Worm (Caenorhabditis elegans) whole organism, late embryonic: ENCODE data around the gene C45B2.2.

Experiments used
- C08G9.2 ChIP-seq: sonication (generic microtip); optimal IDR thresholded peaks from 2 replicates; lab custom pipeline; 2016; ENCODE audit warnings: mild to moderate bottlenecking, missing genetic modification characterization, moderate library complexity, missing compliant biosample characterization
- C38D4.7 ChIP-seq: fragments of 200-800 bp; sonication (Bioruptor generic); optimal IDR thresholded peaks from 2 replicates; lab custom pipeline; 2018; ENCODE audit warnings: mild to moderate bottlenecking, missing genetic modification characterization, moderate library complexity, missing compliant biosample characterization
- F13H6.1 ChIP-seq: sonication (generic microtip); optimal IDR thresholded peaks from 2 replicates; lab custom pipeline; 2016; ENCODE audit warnings: missing genetic modification characterization, missing compliant biosample characterization
- K02D7.2 ChIP-seq: sonication (generic microtip); optimal IDR thresholded peaks from 2 replicates; lab custom pipeline; 2017; ENCODE audit warnings: mild to moderate bottlenecking, missing genetic modification characterization, missing compliant biosample characterization
- K09A11.1 ChIP-seq: sonication (generic microtip); optimal IDR thresholded peaks from 2 replicates; lab custom pipeline; 2017; ENCODE audit warnings: antibody characterized with exemption, mild to moderate bottlenecking, missing genetic modification characterization, missing compliant biosample characterization; ENCODE audit not compliant: insufficient read depth
- ahr-1 ChIP-seq: sonication (generic microtip); optimal IDR thresholded peaks from 2 replicates; lab custom pipeline; 2016; ENCODE audit warnings: missing genetic modification characterization, missing compliant biosample characterization
- ceh-14 ChIP-seq: sonication (generic microtip); optimal IDR thresholded peaks from 2 replicates; lab custom pipeline; 2016; ENCODE audit warnings: missing genotype, missing genetic modification characterization, missing compliant biosample characterization
- ceh-2 ChIP-seq: sonication (generic microtip); optimal IDR thresholded peaks from 2 replicates; lab custom pipeline; 2016; ENCODE audit warnings: missing genotype, missing genetic modification characterization, missing compliant biosample characterization
- ceh-30 ChIP-seq: fragments of 150-350 bp; optimal IDR thresholded peaks from 2 replicates; lab custom pipeline; 2014; ENCODE audit warnings: missing biosample characterization, missing genetic modification characterization
- ceh-31 ChIP-seq: sonication (generic microtip); optimal IDR thresholded peaks from 2 replicates; lab custom pipeline; 2016; ENCODE audit warnings: missing genetic modification characterization, missing compliant biosample characterization
- ceh-34 ChIP-seq: sonication (generic microtip); optimal IDR thresholded peaks from 2 replicates; lab custom pipeline; 2016; ENCODE audit warnings: mild to moderate bottlenecking, missing genetic modification characterization, missing compliant biosample characterization
- ceh-45 ChIP-seq: fragments of 200-800 bp; sonication (Bioruptor generic); IDR thresholded peaks from 2 replicates; pipeline ENCODE4 v1.3.6; 2022; ENCODE audit warnings: missing genetic modification reagents, missing genetic modification characterization, missing compliant biosample characterization
- ceh-48 ChIP-seq: sonication (generic microtip); optimal IDR thresholded peaks from 2 replicates; lab custom pipeline; 2016; ENCODE audit warnings: missing genetic modification characterization, inconsistent platforms, missing compliant biosample characterization
- ceh-6 ChIP-seq: fragments of 200-800 bp; sonication (Bioruptor generic); optimal IDR thresholded peaks from 2 replicates; lab custom pipeline; 2018; ENCODE audit warnings: mild to moderate bottlenecking, missing genetic modification characterization, missing compliant biosample characterization
- ceh-9 ChIP-seq: sonication (generic microtip); optimal IDR thresholded peaks from 2 replicates; lab custom pipeline; 2016; ENCODE audit warnings: mild to moderate bottlenecking, missing genetic modification characterization, inconsistent platforms, missing compliant biosample characterization
- che-1 ChIP-seq: sonication (generic microtip); optimal IDR thresholded peaks from 2 replicates; lab custom pipeline; 2016; ENCODE audit warnings: mild to moderate bottlenecking, missing genetic modification characterization, missing compliant biosample characterization
- dmd-4 ChIP-seq: sonication (generic microtip); optimal IDR thresholded peaks from 2 replicates; lab custom pipeline; 2016; ENCODE audit warnings: borderline replicate concordance, missing genetic modification characterization, missing compliant biosample characterization
- dve-1 ChIP-seq: sonication (generic microtip); optimal IDR thresholded peaks from 2 replicates; lab custom pipeline; 2017; ENCODE audit warnings: antibody characterized with exemption, mild to moderate bottlenecking, missing genetic modification characterization, missing compliant biosample characterization
- elt-2 ChIP-seq: sonication (generic microtip); optimal IDR thresholded peaks from 2 replicates; lab custom pipeline; 2016; ENCODE audit warnings: missing genetic modification reagents, missing genetic modification characterization, missing compliant biosample characterization
- eyg-1 ChIP-seq: sonication (generic microtip); optimal IDR thresholded peaks from 2 replicates; lab custom pipeline; 2016; ENCODE audit warnings: missing genotype, missing genetic modification characterization, missing compliant biosample characterization
- fkh-6 ChIP-seq: sonication (generic microtip); optimal IDR thresholded peaks from 2 replicates; lab custom pipeline; 2016; ENCODE audit warnings: missing genetic modification characterization, missing compliant biosample characterization
- hlh-30 ChIP-seq: sonication (generic microtip); optimal IDR thresholded peaks from 2 replicates; lab custom pipeline; 2017; ENCODE audit warnings: antibody characterized with exemption, missing genetic modification characterization, missing compliant biosample characterization; ENCODE audit not compliant: insufficient read depth
- hlh-6 ChIP-seq: sonication (generic microtip); optimal IDR thresholded peaks from 2 replicates; lab custom pipeline; 2016; ENCODE audit warnings: missing genotype, missing genetic modification characterization, missing compliant biosample characterization
- lin-11 ChIP-seq: fragments of 200-800 bp; sonication (Bioruptor generic); optimal IDR thresholded peaks from 2 replicates; lab custom pipeline; 2018; ENCODE audit warnings: mild to moderate bottlenecking, missing genetic modification characterization, missing compliant biosample characterization
- madf-2 ChIP-seq: sonication (generic microtip); optimal IDR thresholded peaks from 2 replicates; lab custom pipeline; 2017; ENCODE audit warnings: missing genetic modification characterization, missing compliant biosample characterization
- mec-3 ChIP-seq: sonication (generic microtip); optimal IDR thresholded peaks from 2 replicates; lab custom pipeline; 2016; ENCODE audit warnings: borderline replicate concordance, missing genetic modification characterization, missing compliant biosample characterization
- nfya-1 ChIP-seq: sonication (generic microtip); optimal IDR thresholded peaks from 2 replicates; lab custom pipeline; 2017; ENCODE audit warnings: missing genetic modification characterization, mild to moderate bottlenecking, missing compliant biosample characterization, antibody characterized with exemption, moderate library complexity
- nhr-11 ChIP-seq: fragments of 150-350 bp; optimal IDR thresholded peaks from 2 replicates; lab custom pipeline; 2014; ENCODE audit warnings: missing biosample characterization, missing genetic modification characterization
- nhr-232 ChIP-seq: sonication (generic microtip); optimal IDR thresholded peaks from 2 replicates; lab custom pipeline; 2016; ENCODE audit warnings: missing genetic modification characterization, missing compliant biosample characterization
- npax-4 ChIP-seq: sonication (generic microtip); optimal IDR thresholded peaks from 2 replicates; lab custom pipeline; 2016; ENCODE audit warnings: missing genetic modification characterization, missing compliant biosample characterization
- odd-2 ChIP-seq: sonication (generic microtip); optimal IDR thresholded peaks from 2 replicates; lab custom pipeline; 2017; ENCODE audit warnings: antibody characterized with exemption, mild to moderate bottlenecking, missing genetic modification characterization, missing compliant biosample characterization
- pag-3 ChIP-seq: sonication (generic microtip); optimal IDR thresholded peaks from 2 replicates; lab custom pipeline; 2016; ENCODE audit warnings: missing compliant biosample characterization, missing genetic modification characterization, borderline replicate concordance
- pat-9 ChIP-seq: fragments of 200-800 bp; sonication (Bioruptor generic); optimal IDR thresholded peaks from 2 replicates; lab custom pipeline; 2018; ENCODE audit warnings: mild to moderate bottlenecking, missing genetic modification characterization, moderate library complexity, missing compliant biosample characterization
- pax-1 ChIP-seq: fragments of 150-350 bp; optimal IDR thresholded peaks from 2 replicates; lab custom pipeline; 2014; ENCODE audit warnings: missing biosample characterization, missing genetic modification characterization
- pha-4 ChIP-seq: fragments of 150-350 bp; optimal IDR thresholded peaks from 2 replicates; lab custom pipeline; 2018; ENCODE audit warnings: missing biosample characterization, missing genetic modification reagents, missing genetic modification characterization
- pqm-1 ChIP-seq: sonication (generic microtip); optimal IDR thresholded peaks from 2 replicates; lab custom pipeline; 2016; ENCODE audit warnings: missing genetic modification characterization, missing compliant biosample characterization
- pros-1 ChIP-seq: fragments of 150-350 bp; optimal IDR thresholded peaks from 2 replicates; lab custom pipeline; 2014; ENCODE audit warnings: missing biosample characterization, missing genetic modification reagents, missing genetic modification characterization
- sdc-2 ChIP-seq: sonication (generic microtip); optimal IDR thresholded peaks from 2 replicates; lab custom pipeline; 2016; ENCODE audit warnings: missing genotype, missing genetic modification characterization, missing compliant biosample characterization
- sox-4 ChIP-seq: sonication (generic microtip); optimal IDR thresholded peaks from 2 replicates; lab custom pipeline; 2017; ENCODE audit warnings: mild to moderate bottlenecking, missing genetic modification characterization, inconsistent platforms, missing compliant biosample characterization
- syd-9 ChIP-seq: sonication (generic microtip); optimal IDR thresholded peaks from 2 replicates; lab custom pipeline; 2016; ENCODE audit warnings: mild to moderate bottlenecking, missing genetic modification characterization, moderate library complexity, missing compliant biosample characterization
- tbx-2 ChIP-seq: sonication (generic microtip); optimal IDR thresholded peaks from 2 replicates; lab custom pipeline; 2016; ENCODE audit warnings: missing genetic modification characterization, missing compliant biosample characterization
- tbx-7 ChIP-seq: sonication (generic microtip); optimal IDR thresholded peaks from 2 replicates; lab custom pipeline; 2016; ENCODE audit warnings: missing genotype, missing genetic modification characterization, missing compliant biosample characterization
- ttx-3 ChIP-seq: sonication (generic microtip); optimal IDR thresholded peaks from 2 replicates; lab custom pipeline; 2016; ENCODE audit warnings: missing genetic modification reagents, missing genetic modification characterization, missing compliant biosample characterization
- unc-42 ChIP-seq: sonication (generic microtip); optimal IDR thresholded peaks from 2 replicates; lab custom pipeline; 2016; ENCODE audit warnings: missing genotype, missing genetic modification characterization, missing compliant biosample characterization
- unc-55 ChIP-seq: sonication (generic microtip); optimal IDR thresholded peaks from 2 replicates; lab custom pipeline; 2017; ENCODE audit warnings: missing biosample characterization, missing genetic modification reagents, missing genetic modification characterization
- unc-86 ChIP-seq: sonication (generic microtip); optimal IDR thresholded peaks from 2 replicates; lab custom pipeline; 2016; ENCODE audit warnings: missing genetic modification characterization, missing compliant biosample characterization
- zip-5 ChIP-seq: sonication (generic microtip); optimal IDR thresholded peaks from 2 replicates; lab custom pipeline; 2016; ENCODE audit warnings: missing genetic modification characterization, missing compliant biosample characterization

Gene C45B2.2

DNA sequence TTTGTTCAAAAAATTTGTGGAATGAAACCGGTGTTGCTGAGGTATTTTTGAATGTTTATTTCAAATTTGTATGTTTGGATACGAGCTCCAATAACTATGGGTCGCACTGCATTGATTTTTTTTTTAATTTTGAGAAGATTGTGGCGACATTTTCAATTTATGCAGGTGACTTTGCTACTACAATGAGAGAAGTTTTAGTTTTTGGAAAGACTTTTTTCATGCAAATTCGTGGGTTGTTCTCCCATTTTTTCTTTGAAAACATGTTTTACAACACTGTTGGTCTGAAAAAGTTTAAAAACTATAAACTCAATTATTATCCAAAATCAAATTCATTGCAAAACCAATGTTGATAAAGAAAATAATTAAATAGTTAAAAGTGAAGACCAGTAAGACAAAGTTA is 4.2 kb downstream of the C45B2.2 start:
- TF ChIP-seq sox-4 (tag; lab: Kevin White, UChicago): no peak
- no peak for TF ChIP-seq eyg-1
- no peak for TF ChIP-seq npax-4 (tag; lab: Kevin White, UChicago)
- TF ChIP-seq madf-2 (tag; lab: Kevin White, UChicago): no peak
- TF ChIP-seq tbx-7 (tag; lab: Kevin White, UChicago): no peak
- TF ChIP-seq nhr-11 (tag; lab: Kevin White, UChicago): no peak
- no peak for TF ChIP-seq pqm-1 (tag; lab: Kevin White, UChicago)
- TF ChIP-seq pag-3 (tag; lab: Kevin White, UChicago): no peak
- TF ChIP-seq hlh-30 (tag; lab: Kevin White, UChicago): no peak
- TF ChIP-seq ceh-34 (tag; lab: Kevin White, UChicago): no peak
- no peak for TF ChIP-seq unc-55 (GFP tag; lab: Kevin White, UChicago)

- no peak for TF ChIP-seq pax-1 (tag; lab: Kevin White, UChicago)
- TF ChIP-seq unc-86 (tag; lab: Kevin White, UChicago): no peak
- TF ChIP-seq odd-2: no peak
- no peak for TF ChIP-seq mec-3 (tag; lab: Kevin White, UChicago)
- TF ChIP-seq ceh-6 (GFP tag; lab: Kevin White, UChicago): no peak
- no peak for TF ChIP-seq hlh-30 (tag; lab: Kevin White, UChicago)
Measured at ce11 chrX:6090779-6091178, 6.2 kb downstream of the C45B2.2 start.

DNA sequence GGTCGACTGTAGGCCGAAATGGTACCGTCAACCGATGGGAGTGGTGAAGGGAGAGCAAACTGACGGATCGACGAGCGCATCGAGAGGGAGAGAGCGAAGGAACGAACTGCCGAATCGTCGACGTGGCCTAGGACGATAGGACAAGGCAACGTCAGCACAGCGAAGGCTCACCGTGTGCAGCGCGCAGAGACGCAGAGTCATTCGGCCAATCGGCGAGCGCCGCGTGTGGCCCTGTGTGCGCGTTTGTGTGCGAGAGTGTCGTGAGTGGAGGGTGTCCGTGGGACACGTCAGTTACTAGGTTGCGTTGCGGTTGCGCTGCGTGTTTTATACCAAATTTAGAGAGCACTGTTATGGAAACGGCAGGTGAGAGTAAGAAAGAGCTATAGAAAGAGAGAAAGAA is 7.4 kb downstream of the C45B2.2 start, which contains the start of gene hsp-3:
Gene hsp-3, minus strand, starts transcription at position 158 of the 400 bp plus-strand sequence.
- TF ChIP-seq ceh-30 (tag; lab: Kevin White, UChicago) (peak; percentile 59), fkh-6 (no peak), sox-4 (tag; lab: Kevin White, UChicago) (no peak), pros-1 (tag; lab: Kevin White, UChicago) (peak; percentile 85), syd-9 (peak; percentile 71), ceh-2 (tag; lab: Kevin White, UChicago) (peak; percentile 47), nhr-11 (tag; lab: Kevin White, UChicago) (no peak), pha-4 (tag; lab: Kevin White, UChicago) (no peak), ceh-14 (tag; lab: Kevin White, UChicago) (peak; percentile 67), pat-9 (tag; lab: Kevin White, UChicago) (peak; percentile 52), elt-2 (tag; lab: Kevin White, UChicago) (peak; percentile 81), K02D7.2 (tag; lab: Kevin White, UChicago) (no peak), dmd-4 (tag; lab: Kevin White, UChicago) (no peak), nfya-1 (tag; lab: Kevin White, UChicago) (peak; percentile 100), ceh-48 (tag; lab: Kevin White, UChicago) (no peak), ceh-6 (GFP tag; lab: Kevin White, UChicago) (peak; percentile 4), ceh-9 (tag; lab: Kevin White, UChicago) (no peak), ttx-3 (tag; lab: Kevin White, UChicago) (no peak), zip-5 (tag; lab: Kevin White, UChicago) (no peak), nhr-232 (tag; lab: Kevin White, UChicago) (no peak), unc-42 (tag; lab: Kevin White, UChicago) (peak; percentile 79), F13H6.1 (tag; lab: Kevin White, UChicago) (peak; percentile 63), K09A11.1 (tag; lab: Kevin White, UChicago) (peak; percentile 37), ceh-31 (peak; percentile 90), che-1 (tag; lab: Kevin White, UChicago) (peak; percentile 2), ahr-1 (tag; lab: Kevin White, UChicago) (peak; percentile 21), dve-1 (peak; percentile 55), ceh-45 (GFP tag; lab: Robert Waterston, UW) (no peak), hlh-6 (peak; percentile 12), hlh-30 (tag; lab: Kevin White, UChicago) (peak; percentile 85), odd-2 (no peak), C08G9.2 (peak; percentile 28), unc-55 (GFP tag; lab: Kevin White, UChicago) (peak; percentile 91), lin-11 (tag; lab: Kevin White, UChicago) (no peak), pqm-1 (tag; lab: Kevin White, UChicago) (peak; percentile 88), npax-4 (tag; lab: Kevin White, UChicago) (no peak), C38D4.7 (no peak), pax-1 (tag; lab: Kevin White, UChicago) (peak; percentile 10), tbx-2 (tag; lab: Kevin White, UChicago) (peak; percentile 94), eyg-1 (peak; percentile 67), sdc-2 (tag; lab: Kevin White, UChicago) (peak; percentile 86)
